Fruit fly (Drosophila melanogaster) whole organism, embryonic: ENCODE data around the gene pkaap.

Experiments
- Atf6 ChIP-seq: fragments of 200-800 bp; sonication (Bioruptor generic); IDR thresholded peaks from 2 replicates; pipeline ENCODE4 v1.3.6; 2022; ENCODE audit warnings: missing biosample characterization, missing genetic modification characterization
- Awh ChIP-seq: fragments of 200-800 bp; sonication (Bioruptor generic); IDR thresholded peaks from 2 replicates; pipeline ENCODE4, ENCODE4 v1.3.6; 2022; ENCODE audit warnings: missing biosample characterization, missing genetic modification characterization
- BtbVII ChIP-seq: fragments of 200-800 bp; sonication (Bioruptor generic); optimal IDR thresholded peaks from 3 replicates; lab custom pipeline; 2017; ENCODE audit warnings: missing biosample characterization, mild to moderate bottlenecking, missing genetic modification characterization
- CG10274 ChIP-seq: fragments of 200-800 bp; sonication (Bioruptor generic); optimal IDR thresholded peaks from 3 replicates; lab custom pipeline; 2017; ENCODE audit warnings: missing biosample characterization, mild to moderate bottlenecking, missing genetic modification characterization
- CG10462 ChIP-seq: fragments of 200-800 bp; sonication (Bioruptor generic); optimal IDR thresholded peaks from 2 replicates; lab custom pipeline; 2016; ENCODE audit warnings: missing biosample characterization, missing genetic modification characterization
- CG10543 ChIP-seq: fragments of 200-800 bp; sonication (Bioruptor generic); optimal IDR thresholded peaks from 3 replicates; lab custom pipeline; 2017; ENCODE audit warnings: missing biosample characterization, mild to moderate bottlenecking, missing genetic modification characterization, moderate library complexity
- CG1233 ChIP-seq: fragments of 200-800 bp; sonication (Bioruptor generic); optimal IDR thresholded peaks from 4 replicates; lab custom pipeline; 2018; ENCODE audit warnings: missing biosample characterization, mild to moderate bottlenecking, missing genetic modification characterization
- CG12659 ChIP-seq: fragments of 200-800 bp; sonication (Bioruptor generic); optimal IDR thresholded peaks from 3 replicates; lab custom pipeline; 2017; ENCODE audit warnings: mild to moderate bottlenecking, missing biosample characterization, missing genetic modification reagents, missing genetic modification characterization
- CG15601 ChIP-seq: fragments of 200-800 bp; sonication (Bioruptor generic); optimal IDR thresholded peaks from 3 replicates; lab custom pipeline; 2019; ENCODE audit warnings: missing biosample characterization, mild to moderate bottlenecking, missing genetic modification characterization, moderate library complexity
- CG1603 ChIP-seq: fragments of 200-800 bp; sonication (Bioruptor generic); optimal IDR thresholded peaks from 2 replicates; lab custom pipeline; 2019; ENCODE audit warnings: missing biosample characterization, mild to moderate bottlenecking, missing genetic modification characterization, moderate library complexity
- CG17186 ChIP-seq: fragments of 200-800 bp; sonication (Bioruptor generic); optimal IDR thresholded peaks from 3 replicates; lab custom pipeline; 2017; ENCODE audit warnings: missing biosample characterization, missing genetic modification reagents, missing genetic modification characterization
- CG1832 ChIP-seq: fragments of 200-800 bp; sonication (Bioruptor generic); optimal IDR thresholded peaks from 2 replicates; lab custom pipeline; 2017; ENCODE audit warnings: missing biosample characterization, mild to moderate bottlenecking, missing genetic modification characterization, inconsistent platforms
- CG2202 ChIP-seq: fragments of 200-800 bp; sonication (Bioruptor generic); optimal IDR thresholded peaks from 2 replicates; lab custom pipeline; 2018; ENCODE audit warnings: missing biosample characterization, mild to moderate bottlenecking, missing genetic modification characterization
- CG2678 ChIP-seq: fragments of 200-800 bp; sonication (Bioruptor generic); optimal IDR thresholded peaks from 3 replicates; lab custom pipeline; 2019; ENCODE audit warnings: missing biosample characterization, mild to moderate bottlenecking, missing genetic modification characterization, moderate library complexity
- CG31365 ChIP-seq: fragments of 200-800 bp; sonication (Bioruptor generic); optimal IDR thresholded peaks from 2 replicates; lab custom pipeline; 2018; ENCODE audit warnings: missing biosample characterization, mild to moderate bottlenecking, missing genetic modification characterization
- CG34376 ChIP-seq: fragments of 200-800 bp; sonication (Bioruptor generic); optimal IDR thresholded peaks from 2 replicates; lab custom pipeline; 2018; ENCODE audit warnings: missing biosample characterization, mild to moderate bottlenecking, missing genetic modification characterization
- CG34422 ChIP-seq: fragments of 200-800 bp; sonication (Bioruptor generic); IDR thresholded peaks from 3 replicates; pipeline ENCODE4 v1.3.6; 2022; ENCODE audit warnings: missing biosample characterization, missing genetic modification characterization
- CG4707 ChIP-seq: fragments of 200-800 bp; sonication (Bioruptor generic); optimal IDR thresholded peaks from 2 replicates; lab custom pipeline; 2018; ENCODE audit warnings: missing biosample characterization, mild to moderate bottlenecking, missing genetic modification characterization, moderate library complexity
- CG7556 ChIP-seq: fragments of 200-800 bp; sonication (Bioruptor generic); optimal IDR thresholded peaks from 2 replicates; lab custom pipeline; 2017; ENCODE audit warnings: missing biosample characterization, mild to moderate bottlenecking, missing genetic modification characterization
- CG8924 ChIP-seq: fragments of 200-800 bp; optimal IDR thresholded peaks from 3 replicates; lab custom pipeline; 2019; ENCODE audit warnings: missing biosample characterization, mild to moderate bottlenecking, missing genetic modification characterization, moderate library complexity
- CG9797 ChIP-seq: fragments of 200-800 bp; sonication (Bioruptor generic); optimal IDR thresholded peaks from 3 replicates; lab custom pipeline; 2018; ENCODE audit warnings: missing biosample characterization, mild to moderate bottlenecking, missing genetic modification characterization
- CoRest ChIP-seq: fragments of 200-800 bp; sonication (Bioruptor generic); optimal IDR thresholded peaks from 3 replicates; lab custom pipeline; 2018; ENCODE audit warnings: missing biosample characterization, mild to moderate bottlenecking, missing genetic modification characterization, moderate library complexity
- CrebB ChIP-seq: fragments of 200-800 bp; sonication (Bioruptor generic); optimal IDR thresholded peaks from 3 replicates; lab custom pipeline; 2018; ENCODE audit warnings: missing biosample characterization, mild to moderate bottlenecking, missing genetic modification characterization
- Doc2 ChIP-seq: fragments of 200-800 bp; sonication (Bioruptor generic); IDR thresholded peaks from 2 replicates; pipeline ENCODE4 v1.3.6; 2022; ENCODE audit warnings: missing biosample characterization, missing genetic modification characterization
- Dp ChIP-seq: fragments of 200-800 bp; sonication (Bioruptor generic); optimal IDR thresholded peaks from 2 replicates; lab custom pipeline; 2018; ENCODE audit warnings: missing biosample characterization, mild to moderate bottlenecking, missing genetic modification characterization, moderate library complexity
- HHEX ChIP-seq: fragments of 200-800 bp; sonication (Bioruptor generic); optimal IDR thresholded peaks from 3 replicates; lab custom pipeline; 2017; ENCODE audit warnings: missing biosample characterization, mild to moderate bottlenecking, missing genetic modification characterization, missing genetic modification reagents
- HLHmδ ChIP-seq: fragments of 200-800 bp; sonication (Bioruptor generic); optimal IDR thresholded peaks from 2 replicates; lab custom pipeline; 2018; ENCODE audit warnings: missing biosample characterization, mild to moderate bottlenecking, missing genetic modification characterization, moderate library complexity
- Hand ChIP-seq: fragments of 200-800 bp; sonication (Bioruptor generic); optimal IDR thresholded peaks from 2 replicates; lab custom pipeline; 2017; ENCODE audit warnings: mild to moderate bottlenecking, missing biosample characterization, missing genetic modification reagents, missing genetic modification characterization
- Med ChIP-seq: fragments of 200-800 bp; sonication (Bioruptor generic); peaks from one replicate; lab custom pipeline; 2016; ENCODE audit warnings: missing biosample characterization, missing genetic modification characterization, mild to moderate bottlenecking, inconsistent platforms, moderate library complexity
- Mrtf ChIP-seq: fragments of 200-800 bp; sonication (Bioruptor generic); IDR thresholded peaks from 3 replicates; pipeline ENCODE4 v1.3.6; 2022; ENCODE audit warnings: missing biosample characterization, missing genetic modification characterization
- PHDP ChIP-seq: fragments of 200-800 bp; sonication (Bioruptor generic); optimal IDR thresholded peaks from 3 replicates; lab custom pipeline; 2018; ENCODE audit warnings: missing biosample characterization, mild to moderate bottlenecking, missing genetic modification characterization, moderate library complexity
- Usf ChIP-seq: fragments of 200-800 bp; sonication (Bioruptor generic); optimal IDR thresholded peaks from 2 replicates; lab custom pipeline; 2017; ENCODE audit warnings: missing genotype, missing biosample characterization, missing genetic modification characterization
- ab ChIP-seq: fragments of 200-800 bp; sonication (Bioruptor generic); optimal IDR thresholded peaks from 2 replicates; lab custom pipeline; 2016; ENCODE audit warnings: missing biosample characterization, missing genetic modification characterization
- chm ChIP-seq: fragments of 200-800 bp; sonication (Bioruptor generic); IDR thresholded peaks from 2 replicates; pipeline ENCODE4 v1.3.6; 2022; ENCODE audit warnings: missing biosample characterization, missing genetic modification characterization
- crp ChIP-seq, 2 experiments: fragments of 200-800 bp; sonication (Bioruptor generic); optimal IDR thresholded peaks; 2 replicates in 1 of 2; 3 replicates in 1 of 2; lab custom pipeline; 2017; ENCODE audit warnings: missing biosample characterization in 2 of 2, missing genetic modification characterization in 2 of 2, mild to moderate bottlenecking in 1 of 2, moderate library complexity in 1 of 2
- cwo ChIP-seq: fragments of 200-800 bp; sonication (Bioruptor generic); optimal IDR thresholded peaks from 3 replicates; lab custom pipeline; 2017; ENCODE audit warnings: missing biosample characterization, missing genetic modification characterization, mild to moderate bottlenecking, moderate library complexity, missing genetic modification reagents
- dimm ChIP-seq: fragments of 200-800 bp; sonication (Bioruptor generic); IDR thresholded peaks from 2 replicates; pipeline ENCODE4 v1.3.6; 2022; ENCODE audit warnings: missing biosample characterization, missing genetic modification characterization
- ems ChIP-seq: fragments of 200-800 bp; sonication (Bioruptor generic); optimal IDR thresholded peaks from 3 replicates; lab custom pipeline; 2016; ENCODE audit warnings: missing biosample characterization, missing genetic modification characterization
- gce ChIP-seq: fragments of 200-800 bp; sonication (Bioruptor generic); IDR thresholded peaks from 3 replicates; pipeline ENCODE4 v1.3.6; 2022; ENCODE audit warnings: missing biosample characterization, missing genetic modification characterization
- kah ChIP-seq: fragments of 200-800 bp; sonication (Bioruptor generic); optimal IDR thresholded peaks from 2 replicates; lab custom pipeline; 2018; ENCODE audit warnings: missing biosample characterization, mild to moderate bottlenecking, missing genetic modification characterization
- nau ChIP-seq: fragments of 200-800 bp; sonication (Bioruptor generic); optimal IDR thresholded peaks from 3 replicates; lab custom pipeline; 2017; ENCODE audit warnings: missing biosample characterization, mild to moderate bottlenecking, missing genetic modification characterization, missing genetic modification reagents
- odd ChIP-seq: fragments of 200-800 bp; sonication (Bioruptor generic); optimal IDR thresholded peaks from 2 replicates; lab custom pipeline; 2017; ENCODE audit warnings: missing biosample characterization, mild to moderate bottlenecking, missing genetic modification characterization
- org-1 ChIP-seq: fragments of 200-800 bp; sonication (Bioruptor generic); optimal IDR thresholded peaks from 2 replicates; lab custom pipeline; 2017; ENCODE audit warnings: missing biosample characterization, missing genetic modification characterization
- ro ChIP-seq: fragments of 200-800 bp; sonication (Bioruptor generic); IDR thresholded peaks from 2 replicates; pipeline ENCODE4 v1.3.6; 2022; ENCODE audit warnings: missing biosample characterization, missing genetic modification characterization
- scrt ChIP-seq: fragments of 200-800 bp; sonication (Bioruptor generic); optimal IDR thresholded peaks from 2 replicates; lab custom pipeline; 2018; ENCODE audit warnings: missing biosample characterization, mild to moderate bottlenecking, missing genetic modification characterization, moderate library complexity
- sr ChIP-seq: fragments of 200-800 bp; sonication (Bioruptor generic); IDR thresholded peaks from 3 replicates; pipeline ENCODE4 v1.3.6; 2022; ENCODE audit warnings: missing biosample characterization, missing genetic modification characterization
- stwl ChIP-seq: fragments of 200-800 bp; sonication (Bioruptor generic); optimal IDR thresholded peaks from 3 replicates; lab custom pipeline; 2018; ENCODE audit warnings: missing biosample characterization, mild to moderate bottlenecking, missing genetic modification characterization, moderate library complexity
- wek ChIP-seq: fragments of 200-800 bp; sonication (Bioruptor generic); optimal IDR thresholded peaks from 3 replicates; lab custom pipeline; 2018; ENCODE audit warnings: missing biosample characterization, mild to moderate bottlenecking, missing genetic modification characterization, moderate library complexity
- wor ChIP-seq: fragments of 200-800 bp; sonication (Bioruptor generic); IDR thresholded peaks from 2 replicates; pipeline ENCODE4 v1.3.6; 2022; ENCODE audit warnings: missing biosample characterization, missing genetic modification characterization

The pkaap gene

DNA sequence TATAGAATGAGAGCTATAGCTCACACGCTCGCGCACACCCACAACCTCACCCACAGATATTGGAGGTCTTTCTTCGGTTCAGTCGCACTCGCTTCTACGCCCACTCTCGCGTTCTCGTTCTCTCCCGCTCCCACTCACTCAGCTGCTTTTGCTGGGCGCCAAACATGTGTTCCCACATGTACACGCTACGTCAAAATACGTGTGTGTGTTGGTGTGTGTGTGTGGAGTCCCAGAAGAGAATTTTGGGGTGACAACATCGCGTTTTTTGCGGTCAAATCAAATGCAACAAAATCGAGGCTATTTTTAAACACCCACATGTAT lies 16.6 kb upstream of the pkaap start (continued):
- TF ChIP-seq CG12659 (GFP tag; lab: Kevin White, UChicago) (no peak), Doc2 (no peak), Med (GFP tag; lab: Kevin White, UChicago) (peak; percentile 78), CG1233 (GFP tag; lab: Kevin White, UChicago) (no peak), CG10462 (no peak), kah (GFP tag; lab: Kevin White, UChicago) (peak; percentile 23), Dp (GFP tag; lab: Kevin White, UChicago) (peak; percentile 21), nau (GFP tag; lab: Kevin White, UChicago) (peak; percentile 51), dimm (GFP tag; lab: Robert Waterston, UW) (no peak), CG1832 (GFP tag; lab: Kevin White, UChicago) (peak; percentile 89), cwo (peak; percentile 50), ems (no peak), CG7556 (GFP tag; lab: Kevin White, UChicago) (no peak), CG17186 (GFP tag; lab: Kevin White, UChicago) (no peak), CG9797 (GFP tag; lab: Kevin White, UChicago) (no peak), Mrtf (no peak), wor (GFP tag; lab: Robert Waterston, UW) (no peak), org-1 (GFP tag; lab: Kevin White, UChicago) (no peak), ro (GFP tag; lab: Robert Waterston, UW) (no peak), crp (GFP tag; optimal IDR thresholded peaks at IDR 0.05; lab: Kevin White, UChicago) (peak; percentile 23 to 88)

DNA sequence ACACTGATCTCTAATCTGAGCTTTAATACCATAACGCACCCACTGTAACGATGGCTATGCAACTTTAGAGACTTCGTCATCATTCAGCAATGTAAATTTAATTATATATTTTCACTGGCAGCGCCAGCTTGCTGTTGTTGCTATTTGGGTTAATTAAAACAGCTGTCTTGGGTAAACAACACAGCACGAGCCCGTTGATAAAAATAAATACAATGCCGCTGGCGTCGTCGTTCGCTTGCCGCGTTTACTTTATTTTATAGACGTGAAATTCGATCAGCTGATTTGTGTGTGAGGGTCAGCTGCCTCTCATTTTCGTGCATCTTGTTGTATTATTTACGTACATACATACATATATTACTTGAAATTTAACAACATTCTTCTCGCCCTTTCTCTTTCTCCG lies 15.4 kb upstream of the pkaap start:
- TF ChIP-seq CG2678 (tag; lab: Kevin White, UChicago) (peak; percentile 52), CoRest (tag; lab: Kevin White, UChicago) (peak; percentile 8), CG1603 (peak; percentile 43), CG34422 (GFP tag; lab: Robert Waterston, UW) (peak; percentile 22; the same call in 1 of the 3 replicates), wek (GFP tag; lab: Kevin White, UChicago) (peak; percentile 54), PHDP (peak; percentile 52), CG8924 (peak; percentile 36), CG10462 (no peak), chm (GFP tag; lab: Robert Waterston, UW) (peak; percentile 39; the same call in 1 of the 2 replicates), CG12659 (GFP tag; lab: Kevin White, UChicago) (peak; percentile 9), CG31365 (tag; lab: Kevin White, UChicago) (peak; percentile 30), sr (no peak; the same call in 2 of the 3 replicates), CG10274 (no peak), HLHmδ (GFP tag; lab: Kevin White, UChicago) (peak; percentile 15), gce (0 out of 3 replicates have a peak, but pooled peaks have one; percentile 48), Atf6 (GFP tag; lab: Robert Waterston, UW) (peak; percentile 39; the same call in 1 of the 2 replicates), CG34376 (GFP tag; lab: Kevin White, UChicago) (peak; percentile 71), CG10543 (GFP tag; lab: Kevin White, UChicago) (peak; percentile 77), Mrtf (no peak), Awh (GFP tag; lab: Robert Waterston, UW) (peak; percentile 65; the same call in 1 of the 2 replicates), CrebB (tag; lab: Kevin White, UChicago) (peak; percentile 26), CG2202 (tag; lab: Kevin White, UChicago) (peak; percentile 17), CG4707 (peak; percentile 68), stwl (tag; lab: Kevin White, UChicago) (no peak), scrt (GFP tag; lab: Kevin White, UChicago) (peak; percentile 37), Usf (GFP tag; lab: Kevin White, UChicago) (no peak), CG15601 (tag; lab: Kevin White, UChicago) (peak; percentile 64), BtbVII (GFP tag; lab: Kevin White, UChicago) (peak; percentile 46), HHEX (GFP tag; lab: Kevin White, UChicago) (peak; percentile 60), ab (peak; percentile 6), Hand (GFP tag; lab: Kevin White, UChicago) (peak; percentile 29), odd (GFP tag; lab: Kevin White, UChicago) (peak; percentile 64)
